Fruit fly (Drosophila melanogaster) whole organism, embryonic: ENCODE data around the gene SPARC.

Experiments used
- CG10979 ChIP-seq: fragments of 200-800 bp; sonication (Bioruptor generic); optimal IDR thresholded peaks from 2 replicates; lab custom pipeline; 2018; ENCODE audit warnings: missing biosample characterization, mild to moderate bottlenecking, missing genetic modification characterization, moderate library complexity
- CG11696 ChIP-seq: fragments of 200-800 bp; sonication (Bioruptor generic); IDR thresholded peaks from 2 replicates; pipeline ENCODE4 v1.3.6; 2022; ENCODE audit warnings: missing biosample characterization, missing genetic modification characterization
- CG13296 ChIP-seq: fragments of 200-800 bp; sonication (Bioruptor generic); optimal IDR thresholded peaks from 3 replicates; lab custom pipeline; 2018; ENCODE audit warnings: missing biosample characterization, mild to moderate bottlenecking, missing genetic modification characterization
- CG13775 ChIP-seq: fragments of 200-800 bp; sonication (Bioruptor generic); optimal IDR thresholded peaks from 3 replicates; lab custom pipeline; 2017; ENCODE audit warnings: missing biosample characterization, mild to moderate bottlenecking, missing genetic modification characterization
- CG14014 ChIP-seq: fragments of 200-800 bp; sonication (Bioruptor generic); IDR thresholded peaks from 2 replicates; pipeline ENCODE4 v1.3.6; 2022; ENCODE audit warnings: missing biosample characterization, missing genetic modification characterization
- CG1603 ChIP-seq: fragments of 200-800 bp; sonication (Bioruptor generic); optimal IDR thresholded peaks from 2 replicates; lab custom pipeline; 2019; ENCODE audit warnings: missing biosample characterization, mild to moderate bottlenecking, missing genetic modification characterization, moderate library complexity
- CG1647 ChIP-seq: fragments of 200-800 bp; sonication (Bioruptor generic); optimal IDR thresholded peaks from 3 replicates; lab custom pipeline; 2016; ENCODE audit warnings: missing biosample characterization, missing genetic modification characterization
- CG17361 ChIP-seq: fragments of 200-800 bp; sonication (Bioruptor generic); IDR thresholded peaks from 3 replicates; pipeline ENCODE4 v1.3.6; 2022; ENCODE audit warnings: missing biosample characterization, missing genetic modification characterization
- CG2120 ChIP-seq: fragments of 200-800 bp; sonication (Bioruptor generic); optimal IDR thresholded peaks from 3 replicates; lab custom pipeline; 2016; ENCODE audit warnings: missing biosample characterization, missing genetic modification characterization
- CG2875 ChIP-seq: fragments of 200-800 bp; sonication (Bioruptor generic); optimal IDR thresholded peaks from 2 replicates; lab custom pipeline; 2017; ENCODE audit warnings: missing biosample characterization, mild to moderate bottlenecking, missing genetic modification characterization, missing genetic modification reagents
- CG3407 ChIP-seq: fragments of 200-800 bp; sonication (Bioruptor generic); optimal IDR thresholded peaks from 2 replicates; lab custom pipeline; 2018; ENCODE audit warnings: missing biosample characterization, mild to moderate bottlenecking, missing genetic modification characterization
- CG5245 ChIP-seq: fragments of 200-800 bp; sonication (Bioruptor generic); optimal IDR thresholded peaks from 3 replicates; lab custom pipeline; 2016; ENCODE audit warnings: missing biosample characterization, missing genetic modification characterization
- CG6175 ChIP-seq: fragments of 200-800 bp; sonication (Bioruptor generic); IDR thresholded peaks from 3 replicates; pipeline ENCODE4 v1.3.6; 2022; ENCODE audit warnings: missing biosample characterization, missing genetic modification characterization
- CG6254 ChIP-seq: fragments of 200-800 bp; sonication (Bioruptor generic); optimal IDR thresholded peaks from 3 replicates; lab custom pipeline; 2017; ENCODE audit warnings: mild to moderate bottlenecking, missing biosample characterization, missing genetic modification reagents, missing genetic modification characterization
- CG6272 ChIP-seq: fragments of 200-800 bp; sonication (Bioruptor generic); IDR thresholded peaks from 2 replicates; pipeline ENCODE4 v1.3.6; 2022; ENCODE audit warnings: missing biosample characterization, missing genetic modification characterization
- CG6654 ChIP-seq: fragments of 200-800 bp; sonication (Bioruptor generic); optimal IDR thresholded peaks from 2 replicates; lab custom pipeline; 2017; ENCODE audit warnings: missing biosample characterization, mild to moderate bottlenecking, missing genetic modification characterization
- CG6683 ChIP-seq: fragments of 200-800 bp; sonication (Bioruptor generic); optimal IDR thresholded peaks from 2 replicates; lab custom pipeline; 2017; ENCODE audit warnings: missing biosample characterization, mild to moderate bottlenecking, missing genetic modification characterization, missing genetic modification reagents
- CG6813 ChIP-seq: fragments of 200-800 bp; sonication (Bioruptor generic); optimal IDR thresholded peaks from 2 replicates; lab custom pipeline; 2017; ENCODE audit warnings: missing biosample characterization, missing genetic modification characterization, mild to moderate bottlenecking, moderate library complexity, missing genetic modification reagents
- CG8290 ChIP-seq, 3 experiments: fragments of 200-800 bp; sonication (Bioruptor generic); optimal IDR thresholded peaks; 2 replicates each; lab custom pipeline; 2016 to 2019; ENCODE audit warnings: missing biosample characterization in 3 of 3, missing genetic modification characterization in 3 of 3, mild to moderate bottlenecking in 2 of 3, moderate library complexity in 1 of 3
- Chrac-16 ChIP-seq: fragments of 200-800 bp; sonication (Bioruptor generic); optimal IDR thresholded peaks from 3 replicates; lab custom pipeline; 2016; ENCODE audit warnings: missing biosample characterization, missing genetic modification characterization
- Dbx ChIP-seq: fragments of 200-800 bp; sonication (Bioruptor generic); IDR thresholded peaks from 3 replicates; pipeline ENCODE4 v1.3.6; 2022; ENCODE audit warnings: missing biosample characterization, missing genetic modification characterization
- Dll ChIP-seq: fragments of 200-800 bp; sonication (Bioruptor generic); IDR thresholded peaks from 4 replicates; pipeline ENCODE4 v1.3.6; 2022; ENCODE audit warnings: missing biosample characterization, missing genetic modification characterization; ENCODE audit not compliant: partially characterized antibody
- Eip74EF ChIP-seq, 2 experiments: fragments of 200-800 bp in 1 of 2; fragments of >200 bp in 1 of 2; sonication (Bioruptor generic) in 1 of 2; optimal IDR thresholded peaks; 2 replicates each; lab custom pipeline; 2017 to 2019; ENCODE audit warnings: missing biosample characterization in 2 of 2, missing genetic modification characterization in 2 of 2, mild to moderate bottlenecking in 1 of 2, moderate library complexity in 1 of 2
- Fer1 ChIP-seq: fragments of 200-800 bp; sonication (Bioruptor generic); optimal IDR thresholded peaks from 2 replicates; lab custom pipeline; 2017; ENCODE audit warnings: missing biosample characterization, mild to moderate bottlenecking, missing genetic modification characterization
- HLH4C ChIP-seq: fragments of 200-800 bp; sonication (Bioruptor generic); IDR thresholded peaks from 3 replicates; pipeline ENCODE4 v1.3.6; 2022; ENCODE audit warnings: missing biosample characterization, missing genetic modification characterization; ENCODE audit not compliant: partially characterized antibody
- Hand ChIP-seq: fragments of 200-800 bp; sonication (Bioruptor generic); optimal IDR thresholded peaks from 2 replicates; lab custom pipeline; 2017; ENCODE audit warnings: mild to moderate bottlenecking, missing biosample characterization, missing genetic modification reagents, missing genetic modification characterization
- Lim3 ChIP-seq: fragments of 200-800 bp; sonication (Bioruptor generic); IDR thresholded peaks from 2 replicates; pipeline ENCODE4 v1.3.6; 2022; ENCODE audit warnings: missing biosample characterization, missing genetic modification characterization
- MESR4 ChIP-seq: fragments of 200-800 bp; sonication (Bioruptor generic); optimal IDR thresholded peaks from 2 replicates; lab custom pipeline; 2018; ENCODE audit warnings: missing biosample characterization, mild to moderate bottlenecking, missing genetic modification characterization, moderate library complexity
- Mad ChIP-seq: fragments of 200-800 bp; sonication (Bioruptor generic); optimal IDR thresholded peaks from 2 replicates; lab custom pipeline; 2016; ENCODE audit warnings: missing biosample characterization, missing genetic modification characterization
- Nf-YC ChIP-seq: fragments of 200-800 bp; optimal IDR thresholded peaks from 3 replicates; lab custom pipeline; 2019; ENCODE audit warnings: missing biosample characterization, mild to moderate bottlenecking, missing genetic modification characterization, moderate library complexity
- Ptx1 ChIP-seq: fragments of 200-800 bp; sonication (Bioruptor generic); IDR thresholded peaks from 2 replicates; pipeline ENCODE4 v1.3.6; 2022; ENCODE audit warnings: missing biosample characterization, missing genetic modification characterization
- Sox102F ChIP-seq: fragments of 200-800 bp; sonication (Bioruptor generic); optimal IDR thresholded peaks from 2 replicates; lab custom pipeline; 2018; ENCODE audit warnings: missing biosample characterization, mild to moderate bottlenecking, missing genetic modification characterization, moderate library complexity
- Ssrp ChIP-seq: fragments of 200-800 bp; sonication (Bioruptor generic); optimal IDR thresholded peaks from 2 replicates; lab custom pipeline; 2018; ENCODE audit warnings: missing biosample characterization, mild to moderate bottlenecking, missing genetic modification characterization, moderate library complexity
- aop ChIP-seq: fragments of 200-800 bp; sonication (Bioruptor generic); IDR thresholded peaks from 2 replicates; pipeline ENCODE4 v1.3.6; 2022; ENCODE audit warnings: missing biosample characterization, missing genetic modification characterization
- ci ChIP-seq: fragments of 200-800 bp; sonication (Bioruptor generic); IDR thresholded peaks from 3 replicates; pipeline ENCODE4 v1.3.6; 2022; ENCODE audit warnings: missing biosample characterization, missing genetic modification characterization
- corto ChIP-seq: fragments of 200-800 bp; sonication (Bioruptor generic); optimal IDR thresholded peaks from 2 replicates; lab custom pipeline; 2016; ENCODE audit warnings: missing biosample characterization, mild to moderate bottlenecking, missing genetic modification characterization, moderate library complexity
- en ChIP-seq: fragments of 200-800 bp; sonication (Bioruptor generic); optimal IDR thresholded peaks from 2 replicates; lab custom pipeline; 2016; ENCODE audit warnings: missing biosample characterization, missing genetic modification characterization
- fd102C ChIP-seq: fragments of 200-800 bp; sonication (Bioruptor generic); optimal IDR thresholded peaks from 2 replicates; lab custom pipeline; 2018; ENCODE audit warnings: missing biosample characterization, mild to moderate bottlenecking, missing genetic modification characterization, moderate library complexity
- fd3F ChIP-seq: fragments of 200-800 bp; sonication (Bioruptor generic); optimal IDR thresholded peaks from 2 replicates; lab custom pipeline; 2018; ENCODE audit warnings: missing biosample characterization, mild to moderate bottlenecking, missing genetic modification characterization, moderate library complexity
- gem ChIP-seq: fragments of 200-800 bp; sonication (Bioruptor generic); optimal IDR thresholded peaks from 2 replicates; lab custom pipeline; 2019; ENCODE audit warnings: missing biosample characterization, mild to moderate bottlenecking, missing genetic modification characterization, moderate library complexity
- jigr1 ChIP-seq: fragments of 200-800 bp; sonication (Bioruptor generic); IDR thresholded peaks from 3 replicates; pipeline ENCODE4 v1.3.6; 2022; ENCODE audit warnings: missing biosample characterization, missing genetic modification characterization
- kni ChIP-seq: fragments of 200-800 bp; sonication (Bioruptor generic); optimal IDR thresholded peaks from 3 replicates; lab custom pipeline; 2017; ENCODE audit warnings: mild to moderate bottlenecking, missing biosample characterization, missing genetic modification reagents, missing genetic modification characterization
- nerfin-1 ChIP-seq: fragments of 200-800 bp; sonication (Bioruptor generic); optimal IDR thresholded peaks from 3 replicates; lab custom pipeline; 2019; ENCODE audit warnings: missing biosample characterization, mild to moderate bottlenecking, missing genetic modification characterization, moderate library complexity
- nerfin-2 ChIP-seq: fragments of 200-800 bp; sonication (Bioruptor generic); IDR thresholded peaks from 2 replicates; pipeline ENCODE4 v1.3.6; 2022; ENCODE audit warnings: missing biosample characterization, missing genetic modification characterization; ENCODE audit not compliant: partially characterized antibody
- org-1 ChIP-seq: fragments of 200-800 bp; sonication (Bioruptor generic); optimal IDR thresholded peaks from 2 replicates; lab custom pipeline; 2017; ENCODE audit warnings: missing biosample characterization, missing genetic modification characterization
- sima ChIP-seq: fragments of 200-800 bp; sonication (Bioruptor generic); optimal IDR thresholded peaks from 2 replicates; lab custom pipeline; 2016; ENCODE audit warnings: missing biosample characterization, missing genetic modification characterization
- tgo ChIP-seq: fragments of 200-800 bp; sonication (Bioruptor generic); IDR thresholded peaks from 3 replicates; pipeline ENCODE4 v1.3.6; 2022; ENCODE audit warnings: missing biosample characterization, missing genetic modification characterization
- tio ChIP-seq: fragments of 200-800 bp; sonication (Bioruptor generic); optimal IDR thresholded peaks from 2 replicates; lab custom pipeline; 2017; ENCODE audit warnings: missing biosample characterization, missing genetic modification characterization, inconsistent platforms
- wdn ChIP-seq: fragments of 200-800 bp; sonication (Bioruptor generic); IDR thresholded peaks from 2 replicates; pipeline ENCODE4 v1.3.6; 2022; ENCODE audit warnings: missing biosample characterization, missing genetic modification characterization

SPARC gene

dm6 chr3R:26886283-26886689 lies 14.5 kb upstream of the SPARC start (continued):
- TF ChIP-seq nerfin-1 (tag; lab: Kevin White, UChicago) (peak; percentile 62), CG8290 (GFP tag; optimal IDR thresholded peaks at IDR 0.05; lab: Kevin White, UChicago) (peak; percentile 24), CG8290 (tag; optimal IDR thresholded peaks at IDR 0.05; lab: Kevin White, UChicago) (peak in 1 of 2 experiments; percentile 21), Mad (no peak), Fer1 (GFP tag; lab: Kevin White, UChicago) (peak; percentile 66), CG13775 (GFP tag; lab: Kevin White, UChicago) (peak; percentile 66), jigr1 (GFP tag; lab: Robert Waterston, UW) (no peak), kni (GFP tag; lab: Kevin White, UChicago) (peak; percentile 6), Hand (peak; percentile 3), CG17361 (GFP tag; lab: Robert Waterston, UW) (peak; percentile 74), wdn (no peak; the same call in 1 of the 2 replicates), CG1647 (GFP tag; lab: Kevin White, UChicago) (no peak), CG6813 (GFP tag; lab: Kevin White, UChicago) (peak; percentile 79), en (GFP tag; lab: Kevin White, UChicago) (no peak), CG6654 (peak; percentile 4), CG5245 (GFP tag; lab: Kevin White, UChicago) (no peak), CG2120 (GFP tag; lab: Kevin White, UChicago) (no peak), Lim3 (GFP tag; lab: Robert Waterston, UW) (no peak), Chrac-16 (GFP tag; lab: Kevin White, UChicago) (peak; percentile 43), fd102C (GFP tag; lab: Kevin White, UChicago) (peak; percentile 11), Ssrp (peak; percentile 74), fd3F (GFP tag; lab: Kevin White, UChicago) (peak; percentile 29), ci (0 out of 3 replicates have a peak, but pooled peaks have one; percentile 53), Eip74EF (GFP tag; optimal IDR thresholded peaks at IDR 0.05; lab: Kevin White, UChicago) (peak in 1 of 2 experiments; percentile 63), CG6254 (GFP tag; lab: Kevin White, UChicago) (peak; percentile 77), org-1 (GFP tag; lab: Kevin White, UChicago) (peak; percentile 64), aop (GFP tag; lab: Robert Waterston, UW) (no peak), Nf-YC (tag; lab: Kevin White, UChicago) (peak; percentile 33), CG2875 (GFP tag; lab: Kevin White, UChicago) (peak; percentile 31), CG6683 (GFP tag; lab: Kevin White, UChicago) (peak; percentile 32), nerfin-2 (GFP tag; lab: Robert Waterston, UW) (no peak), CG13296 (peak; percentile 65), Sox102F (GFP tag; lab: Kevin White, UChicago) (peak; percentile 68), CG3407 (peak; percentile 59), HLH4C (no peak), Dbx (no peak), Ptx1 (GFP tag; lab: Robert Waterston, UW) (peak; percentile 60), tio (GFP tag; lab: Kevin White, UChicago) (peak; percentile 66), CG6272 (GFP tag; lab: Robert Waterston, UW) (no peak), corto (GFP tag; lab: Kevin White, UChicago) (no peak), MESR4 (GFP tag; lab: Kevin White, UChicago) (no peak), CG14014 (GFP tag; lab: Robert Waterston, UW) (peak; percentile 37; the same call in 1 of the 2 replicates), CG10979 (tag; lab: Kevin White, UChicago) (peak; percentile 88), tgo (GFP tag; lab: Robert Waterston, UW) (peak; percentile 53), sima (GFP tag; lab: Kevin White, UChicago) (no peak), CG11696 (peak; percentile 97), CG6175 (GFP tag; lab: Robert Waterston, UW) (no peak), Dll (GFP tag; lab: Robert Waterston, UW) (no peak), CG1603 (tag; lab: Kevin White, UChicago) (peak; percentile 5), gem (tag; lab: Kevin White, UChicago) (peak; percentile 85)
